Worm (Caenorhabditis elegans) whole organism, young adult: ENCODE results near the gene nhr-114.

Experiments
- D2030.7 ChIP-seq: fragments of 200-800 bp; sonication (Bioruptor generic); IDR thresholded peaks from 2 replicates; pipeline ENCODE4 v1.3.6; 2022; ENCODE audit warnings: missing genetic modification reagents, missing genetic modification characterization, missing compliant biosample characterization
- F37B4.10 ChIP-seq: fragments of 200-800 bp; sonication (Bioruptor generic); IDR thresholded peaks from 2 replicates; pipeline ENCODE4 v1.3.6; 2022; ENCODE audit warnings: missing genetic modification characterization, missing compliant biosample characterization
- Y53G8AR.9 ChIP-seq: fragments of 200-800 bp; sonication (Bioruptor generic); conservative IDR thresholded peaks from 2 replicates; pipeline ENCODE4 v1.3.6; 2022; ENCODE audit warnings: missing genetic modification reagents, missing genetic modification characterization, missing compliant biosample characterization
- atf-7 ChIP-seq: sonication (generic microtip); optimal IDR thresholded peaks from 2 replicates; lab custom pipeline; 2017; ENCODE audit warnings: mild to moderate bottlenecking, missing genetic modification characterization, missing compliant biosample characterization
- dox-1 ChIP-seq: fragments of 200-800 bp; sonication (Bioruptor generic); IDR thresholded peaks from 2 replicates; pipeline ENCODE4 v1.3.6; 2022; ENCODE audit warnings: missing genetic modification reagents, missing genetic modification characterization, missing compliant biosample characterization
- egl-18 ChIP-seq: fragments of 200-800 bp; sonication (Bioruptor generic); IDR thresholded peaks from 2 replicates; pipeline ENCODE4 v1.3.6; 2022; ENCODE audit warnings: missing genetic modification reagents, missing genetic modification characterization, missing compliant biosample characterization
- unc-130 ChIP-seq: sonication (generic microtip); optimal IDR thresholded peaks from 2 replicates; lab custom pipeline; 2016; ENCODE audit warnings: missing genetic modification reagents, missing genetic modification characterization, missing compliant biosample characterization

DNA sequence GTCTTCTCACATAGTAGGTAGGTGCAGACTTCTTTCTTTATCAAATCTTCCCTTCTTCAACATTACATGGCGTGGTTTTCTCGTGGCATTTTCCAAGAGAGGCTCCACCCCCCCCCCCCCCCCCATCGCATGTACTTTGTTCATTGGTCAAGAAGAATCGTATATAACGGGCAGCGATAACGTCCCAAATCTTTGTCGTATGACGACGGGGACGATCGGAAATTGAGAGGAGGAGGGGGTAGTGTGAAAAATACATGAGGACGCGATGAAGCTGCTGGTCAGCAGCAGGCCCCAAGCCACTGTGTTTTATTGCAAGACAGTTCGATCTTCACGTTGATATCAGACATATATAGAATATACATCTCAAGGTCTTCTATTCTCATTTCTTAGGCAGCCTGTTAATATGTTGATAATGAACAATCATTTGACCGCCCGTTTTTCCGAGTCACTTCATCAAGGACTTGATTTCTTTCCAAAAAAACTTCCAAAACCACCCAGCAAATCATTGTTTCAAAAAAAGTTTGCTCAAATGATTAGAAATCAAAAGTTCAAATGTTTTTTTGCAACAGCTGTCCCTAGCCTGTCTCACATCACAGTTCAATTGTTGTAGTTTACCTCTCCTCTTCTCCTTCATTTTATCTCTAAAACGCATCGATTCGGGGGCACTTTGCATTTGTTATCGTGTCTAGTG is 404 bp upstream of the nhr-114 start:
- TF ChIP-seq F37B4.10 (GFP tag; lab: Robert Waterston, UW) (no peak), unc-130 (no peak), egl-18 (no peak), atf-7 (tag; lab: Kevin White, UChicago) (peak; percentile 2), Y53G8AR.9 (GFP tag; lab: Robert Waterston, UW) (no peak), dox-1 (GFP tag; lab: Robert Waterston, UW) (no peak), D2030.7 (GFP tag; lab: Robert Waterston, UW) (no peak)
